Worm (Caenorhabditis elegans): ENCODE results near the gene hsd-3.
"Not testable (repeated sequence)": the region's sequence is repeated elsewhere in the genome, so short reads cannot be mapped to it uniquely, and the experiment has no call there.

- TF ChIP-seq nhr-28, elt-3 (tag; optimal IDR thresholded peaks at IDR 0.05): not testable (repeated sequence)
Observed at ce11 chrX:5056199-5056598, 47.1 kb downstream of the hsd-3 start.

Data from whole organism, mixed stage, embryonic.